Worm (Caenorhabditis elegans) whole organism, early embryonic: Measurements from ENCODE around the gene spp-13.

ENCODE experiments used
- B0310.2 ChIP-seq: sonication (generic microtip); optimal IDR thresholded peaks from 2 replicates; lab custom pipeline; 2016; ENCODE audit warnings: mild to moderate bottlenecking, missing genetic modification characterization, missing compliant biosample characterization
- F13C5.2 ChIP-seq: sonication (generic microtip); optimal IDR thresholded peaks from 2 replicates; lab custom pipeline; 2017; ENCODE audit warnings: mild to moderate bottlenecking, missing genetic modification characterization, inconsistent platforms, missing compliant biosample characterization
- ama-1 ChIP-seq: fragments of 150-350 bp; optimal IDR thresholded peaks from 2 replicates; lab custom pipeline; 2014
- ets-7 ChIP-seq: sonication (generic microtip); optimal IDR thresholded peaks from 2 replicates; lab custom pipeline; 2016; ENCODE audit warnings: missing genotype, missing genetic modification characterization, missing compliant biosample characterization
- flt-1 ChIP-seq: fragments of 200-800 bp; sonication (Bioruptor generic); IDR thresholded peaks from 2 replicates; pipeline ENCODE4 v1.3.6; 2022; ENCODE audit warnings: missing genetic modification characterization, missing compliant biosample characterization
- hmbx-1 ChIP-seq: sonication (generic microtip); optimal IDR thresholded peaks from 2 replicates; lab custom pipeline; 2016; ENCODE audit warnings: mild to moderate bottlenecking, missing genetic modification characterization, missing compliant biosample characterization
- hnd-1 ChIP-seq: sonication (generic microtip); optimal IDR thresholded peaks from 2 replicates; lab custom pipeline; 2016; ENCODE audit warnings: missing genetic modification characterization, missing compliant biosample characterization
- pes-1 ChIP-seq: fragments of 200-800 bp; sonication (Bioruptor generic); IDR thresholded peaks from 2 replicates; pipeline ENCODE4 v1.3.6; 2022; ENCODE audit warnings: missing genetic modification reagents, missing genetic modification characterization, missing compliant biosample characterization
- tbx-11 ChIP-seq: fragments of 200-800 bp; sonication (Bioruptor generic); IDR thresholded peaks from 2 replicates; pipeline ENCODE4 v1.3.6; 2022; ENCODE audit warnings: missing genetic modification characterization, missing compliant biosample characterization

ce11 chrX:8440001-8440735 lies 21.8 kb upstream of the spp-13 start:
- TF ChIP-seq B0310.2 (tag; lab: Kevin White, UChicago) = no peak
- TF ChIP-seq hmbx-1 (tag; lab: Kevin White, UChicago) = no peak
- TF ChIP-seq ama-1 = no peak
- TF ChIP-seq flt-1 (GFP tag; lab: Robert Waterston, UW) = no peak
- no peak for TF ChIP-seq pes-1 (GFP tag; lab: Robert Waterston, UW)
- TF ChIP-seq F13C5.2 (tag; lab: Kevin White, UChicago) = no peak
- no peak for TF ChIP-seq ets-7
- TF ChIP-seq hnd-1 = no peak
- no peak for TF ChIP-seq tbx-11 (GFP tag; lab: Robert Waterston, UW)
